Fruit fly (Drosophila melanogaster) whole organism, embryonic: ENCODE data around the gene CG15882.
A peak's percentile ranks its signal among the peaks of the same experiment; 100 is the strongest.

Source experiments
- ATbp ChIP-seq: fragments of 200-800 bp; sonication (Bioruptor generic); optimal IDR thresholded peaks from 2 replicates; lab custom pipeline; 2017; ENCODE audit warnings: missing biosample characterization, mild to moderate bottlenecking, missing genetic modification characterization, missing genetic modification reagents
- Bteb2 ChIP-seq: fragments of 200-800 bp; sonication (Bioruptor generic); optimal IDR thresholded peaks from 2 replicates; lab custom pipeline; 2016; ENCODE audit warnings: missing biosample characterization, missing genetic modification characterization
- CG10565 ChIP-seq: fragments of 200-800 bp; sonication (Bioruptor generic); optimal IDR thresholded peaks from 3 replicates; lab custom pipeline; 2016; ENCODE audit warnings: missing biosample characterization, mild to moderate bottlenecking, missing genetic modification characterization
- CG11504 ChIP-seq: fragments of 200-800 bp; sonication (Bioruptor generic); optimal IDR thresholded peaks from 3 replicates; lab custom pipeline; 2019; ENCODE audit warnings: missing biosample characterization, mild to moderate bottlenecking, missing genetic modification characterization, moderate library complexity
- CG12104 ChIP-seq: fragments of 200-800 bp; sonication (Bioruptor generic); optimal IDR thresholded peaks from 3 replicates; lab custom pipeline; 2016; ENCODE audit warnings: missing biosample characterization, missing genetic modification characterization
- CG12236 ChIP-seq: fragments of 200-800 bp; sonication (Bioruptor generic); optimal IDR thresholded peaks from 2 replicates; lab custom pipeline; 2016; ENCODE audit warnings: missing biosample characterization, missing genetic modification characterization
- CG12659 ChIP-seq: fragments of 200-800 bp; sonication (Bioruptor generic); optimal IDR thresholded peaks from 3 replicates; lab custom pipeline; 2017; ENCODE audit warnings: mild to moderate bottlenecking, missing biosample characterization, missing genetic modification reagents, missing genetic modification characterization
- CG14014 ChIP-seq: fragments of 200-800 bp; sonication (Bioruptor generic); IDR thresholded peaks from 2 replicates; pipeline ENCODE4 v1.3.6; 2022; ENCODE audit warnings: missing biosample characterization, missing genetic modification characterization
- CG17361 ChIP-seq: fragments of 200-800 bp; sonication (Bioruptor generic); IDR thresholded peaks from 3 replicates; pipeline ENCODE4 v1.3.6; 2022; ENCODE audit warnings: missing biosample characterization, missing genetic modification characterization
- CG18011 ChIP-seq: fragments of 200-800 bp; sonication (Bioruptor generic); optimal IDR thresholded peaks from 2 replicates; lab custom pipeline; 2017; ENCODE audit warnings: missing biosample characterization, missing genetic modification characterization, mild to moderate bottlenecking, moderate library complexity, missing genotype
- CG18262 ChIP-seq: fragments of 200-800 bp; optimal IDR thresholded peaks from 3 replicates; lab custom pipeline; 2019; ENCODE audit warnings: missing biosample characterization, mild to moderate bottlenecking, missing genetic modification characterization, moderate library complexity
- CG33213 ChIP-seq: fragments of 200-800 bp; sonication (Bioruptor generic); optimal IDR thresholded peaks from 3 replicates; lab custom pipeline; 2016; ENCODE audit warnings: missing biosample characterization, missing genetic modification characterization
- CG5953 ChIP-seq: fragments of 200-800 bp; sonication (Bioruptor generic); IDR thresholded peaks from 2 replicates; pipeline ENCODE4 v1.3.6; 2022; ENCODE audit warnings: missing biosample characterization, missing genetic modification characterization
- CG6854 ChIP-seq: fragments of 200-800 bp; sonication (Bioruptor generic); optimal IDR thresholded peaks from 3 replicates; lab custom pipeline; 2017; ENCODE audit warnings: missing biosample characterization, mild to moderate bottlenecking, missing genetic modification characterization
- CG7963 ChIP-seq: fragments of 200-800 bp; sonication (Bioruptor generic); IDR thresholded peaks from 3 replicates; pipeline ENCODE4 v1.3.6; 2022; ENCODE audit warnings: missing biosample characterization, missing genetic modification characterization; ENCODE audit not compliant: partially characterized antibody
- CoRest ChIP-seq: fragments of 200-800 bp; sonication (Bioruptor generic); optimal IDR thresholded peaks from 3 replicates; lab custom pipeline; 2018; ENCODE audit warnings: missing biosample characterization, mild to moderate bottlenecking, missing genetic modification characterization, moderate library complexity
- Dll ChIP-seq: fragments of 200-800 bp; sonication (Bioruptor generic); IDR thresholded peaks from 4 replicates; pipeline ENCODE4 v1.3.6; 2022; ENCODE audit warnings: missing biosample characterization, missing genetic modification characterization; ENCODE audit not compliant: partially characterized antibody
- Drgx ChIP-seq: fragments of 200-800 bp; sonication (Bioruptor generic); IDR thresholded peaks from 2 replicates; pipeline ENCODE4 v1.3.6; 2022; ENCODE audit warnings: missing biosample characterization, missing genetic modification characterization
- Ets65A ChIP-seq: fragments of 200-800 bp; sonication (Bioruptor generic); peaks from one replicate; lab custom pipeline; 2016; ENCODE audit warnings: missing biosample characterization, missing genetic modification characterization
- H15 ChIP-seq: fragments of 200-800 bp; sonication (Bioruptor generic); IDR thresholded peaks from 3 replicates; pipeline ENCODE4 v1.3.6; 2022; ENCODE audit warnings: missing biosample characterization, missing genetic modification characterization
- HLH54F ChIP-seq: fragments of 200-800 bp; sonication (Bioruptor generic); optimal IDR thresholded peaks from 3 replicates; lab custom pipeline; 2016; ENCODE audit warnings: missing biosample characterization, missing genetic modification characterization
- Hand ChIP-seq: fragments of 200-800 bp; sonication (Bioruptor generic); optimal IDR thresholded peaks from 2 replicates; lab custom pipeline; 2017; ENCODE audit warnings: mild to moderate bottlenecking, missing biosample characterization, missing genetic modification reagents, missing genetic modification characterization
- Hr51 ChIP-seq, 2 experiments: fragments of 200-800 bp; sonication (Bioruptor generic); optimal IDR thresholded peaks; 2 replicates in 1 of 2; 3 replicates in 1 of 2; lab custom pipeline; 2016 to 2018; ENCODE audit warnings: missing biosample characterization in 2 of 2, missing genetic modification characterization in 2 of 2, mild to moderate bottlenecking in 1 of 2, moderate library complexity in 1 of 2
- Jarid2 ChIP-seq: fragments of 200-800 bp; sonication (Bioruptor generic); optimal IDR thresholded peaks from 3 replicates; lab custom pipeline; 2017; ENCODE audit warnings: mild to moderate bottlenecking, missing biosample characterization, missing genetic modification reagents, missing genetic modification characterization
- Kr ChIP-seq: fragments of 200-800 bp; sonication (Bioruptor generic); optimal IDR thresholded peaks from 2 replicates; lab custom pipeline; 2017; ENCODE audit warnings: missing biosample characterization, mild to moderate bottlenecking, missing genetic modification characterization
- Neu2 ChIP-seq: fragments of 200-800 bp; sonication (Bioruptor generic); optimal IDR thresholded peaks from 3 replicates; lab custom pipeline; 2016; ENCODE audit warnings: missing biosample characterization, missing genetic modification characterization, borderline replicate concordance
- Oli ChIP-seq: fragments of 200-800 bp; sonication (Bioruptor generic); optimal IDR thresholded peaks from 2 replicates; lab custom pipeline; 2018; ENCODE audit warnings: missing biosample characterization, mild to moderate bottlenecking, missing genetic modification characterization, moderate library complexity
- Side ChIP-seq: fragments of 200-800 bp; sonication (Bioruptor generic); optimal IDR thresholded peaks from 2 replicates; lab custom pipeline; 2016; ENCODE audit warnings: missing biosample characterization, missing genetic modification characterization
- ato ChIP-seq: fragments of 200-800 bp; sonication (Bioruptor generic); IDR thresholded peaks from 2 replicates; pipeline ENCODE4 v1.3.6; 2022; ENCODE audit warnings: missing biosample characterization, missing genetic modification characterization; ENCODE audit not compliant: partially characterized antibody
- br ChIP-seq: fragments of >200 bp; optimal IDR thresholded peaks from 2 replicates; lab custom pipeline; 2017
- crp ChIP-seq, 2 experiments: fragments of 200-800 bp; sonication (Bioruptor generic); optimal IDR thresholded peaks; 2 replicates in 1 of 2; 3 replicates in 1 of 2; lab custom pipeline; 2017; ENCODE audit warnings: missing biosample characterization in 2 of 2, missing genetic modification characterization in 2 of 2, mild to moderate bottlenecking in 1 of 2, moderate library complexity in 1 of 2
- dysf ChIP-seq: fragments of 200-800 bp; sonication (Bioruptor generic); IDR thresholded peaks from 3 replicates; pipeline ENCODE4 v1.3.6; 2022; ENCODE audit warnings: missing biosample characterization, missing genetic modification characterization
- eve ChIP-seq, 2 experiments: fragments of >200 bp; optimal IDR thresholded peaks; 2 replicates each; lab custom pipeline; 2017; ENCODE audit warnings: missing biosample characterization in 2 of 2, missing genetic modification characterization in 2 of 2
- ewg ChIP-seq: fragments of 200-800 bp; sonication (Bioruptor generic); optimal IDR thresholded peaks from 3 replicates; lab custom pipeline; 2017; ENCODE audit warnings: mild to moderate bottlenecking, missing biosample characterization, missing genetic modification reagents, missing genetic modification characterization
- eyg ChIP-seq: fragments of 200-800 bp; sonication (Bioruptor generic); optimal IDR thresholded peaks from 3 replicates; lab custom pipeline; 2016; ENCODE audit warnings: missing biosample characterization, missing genetic modification characterization
- fu2 ChIP-seq: fragments of 200-800 bp; sonication (Bioruptor generic); optimal IDR thresholded peaks from 2 replicates; lab custom pipeline; 2016; ENCODE audit warnings: missing biosample characterization, missing genetic modification characterization
- gcm ChIP-seq: fragments of 200-800 bp; sonication (Bioruptor generic); optimal IDR thresholded peaks from 2 replicates; lab custom pipeline; 2019; ENCODE audit warnings: missing biosample characterization, mild to moderate bottlenecking, missing genetic modification characterization, moderate library complexity
- lab ChIP-seq: fragments of 200-800 bp; sonication (Bioruptor generic); optimal IDR thresholded peaks from 3 replicates; lab custom pipeline; 2017; ENCODE audit warnings: missing biosample characterization, missing genetic modification characterization, mild to moderate bottlenecking, moderate library complexity, missing genetic modification reagents
- luna ChIP-seq: fragments of 200-800 bp; sonication (Bioruptor generic); optimal IDR thresholded peaks from 2 replicates; lab custom pipeline; 2016; ENCODE audit warnings: missing biosample characterization, missing genetic modification characterization
- maf-S ChIP-seq: fragments of 200-800 bp; sonication (Bioruptor generic); optimal IDR thresholded peaks from 2 replicates; lab custom pipeline; 2016; ENCODE audit warnings: missing biosample characterization, missing genetic modification characterization
- mirr ChIP-seq: fragments of 200-800 bp; sonication (Bioruptor generic); optimal IDR thresholded peaks from 3 replicates; lab custom pipeline; 2018; ENCODE audit warnings: missing biosample characterization, mild to moderate bottlenecking, missing genetic modification characterization
- run ChIP-seq: fragments of 200-800 bp; sonication (Bioruptor generic); optimal IDR thresholded peaks from 3 replicates; lab custom pipeline; 2018; ENCODE audit warnings: missing biosample characterization, mild to moderate bottlenecking, missing genetic modification characterization
- salm ChIP-seq: fragments of 200-800 bp; sonication (Bioruptor generic); optimal IDR thresholded peaks from 2 replicates; lab custom pipeline; 2018; ENCODE audit warnings: missing biosample characterization, mild to moderate bottlenecking, missing genetic modification characterization
- seq ChIP-seq: fragments of 200-800 bp; sonication (Bioruptor generic); IDR thresholded peaks from 2 replicates; pipeline ENCODE4 v1.3.6; 2022; ENCODE audit warnings: missing biosample characterization, missing genetic modification characterization
- tin ChIP-seq: fragments of 200-800 bp; sonication (Bioruptor generic); optimal IDR thresholded peaks from 3 replicates; lab custom pipeline; 2016; ENCODE audit warnings: missing biosample characterization, missing genetic modification characterization
- toy ChIP-seq: fragments of 200-800 bp; sonication (Bioruptor generic); IDR thresholded peaks from 2 replicates; pipeline ENCODE4 v1.3.6; 2022; ENCODE audit warnings: missing biosample characterization, missing genetic modification characterization
- ttk ChIP-seq: fragments of 200-800 bp; sonication (Bioruptor generic); IDR thresholded peaks from 2 replicates; pipeline ENCODE4 v2.1.2; 2022; ENCODE audit warnings: missing biosample characterization, missing genetic modification characterization
- zen ChIP-seq: fragments of 200-800 bp; sonication (Bioruptor generic); optimal IDR thresholded peaks from 3 replicates; lab custom pipeline; 2018; ENCODE audit warnings: missing biosample characterization, mild to moderate bottlenecking, missing genetic modification characterization, moderate library complexity
- zfh1 ChIP-seq: fragments of 200-800 bp; sonication (Bioruptor generic); IDR thresholded peaks from 3 replicates; pipeline ENCODE4 v1.3.6; 2022; ENCODE audit warnings: missing biosample characterization, missing genetic modification characterization

The CG15882 gene

dm6 chrX:19165144-19166011 is 41.2 kb upstream of the CG15882 start (continued):
- TF ChIP-seq ato (GFP tag; lab: Robert Waterston, UW) (no peak), Jarid2 (no peak), seq (GFP tag; lab: Robert Waterston, UW) (peak; percentile 31; the same call in 1 of the 2 replicates), Kr (GFP tag; lab: Kevin White, UChicago) (no peak), maf-S (GFP tag; lab: Kevin White, UChicago) (no peak), crp (GFP tag; optimal IDR thresholded peaks at IDR 0.05; lab: Kevin White, UChicago) (no peak), luna (no peak), CG12104 (no peak), CG12236 (no peak), Oli (tag; lab: Kevin White, UChicago) (peak; percentile 41), ttk (GFP tag; lab: Robert Waterston, UW) (no peak), salm (tag; lab: Kevin White, UChicago) (no peak), zfh1 (GFP tag; lab: Robert Waterston, UW) (no peak), CG10565 (GFP tag; lab: Kevin White, UChicago) (no peak), CG17361 (GFP tag; lab: Robert Waterston, UW) (0 out of 3 replicates have a peak, but pooled peaks have one; percentile 23), ewg (GFP tag; lab: Kevin White, UChicago) (no peak), CG12659 (GFP tag; lab: Kevin White, UChicago) (no peak), CG18011 (no peak), tin (GFP tag; lab: Kevin White, UChicago) (no peak), Dll (GFP tag; lab: Robert Waterston, UW) (no peak), ATbp (GFP tag; lab: Kevin White, UChicago) (peak; percentile 19), HLH54F (GFP tag; lab: Kevin White, UChicago) (no peak), gcm (no peak), fu2 (GFP tag; lab: Kevin White, UChicago) (no peak), eyg (GFP tag; lab: Kevin White, UChicago) (no peak), Hand (GFP tag; lab: Kevin White, UChicago) (no peak), CG33213 (GFP tag; lab: Kevin White, UChicago) (no peak), run (tag; lab: Kevin White, UChicago) (no peak), CG14014 (GFP tag; lab: Robert Waterston, UW) (no peak), mirr (GFP tag; lab: Kevin White, UChicago) (peak; percentile 14), zen (no peak), Bteb2 (GFP tag; lab: Kevin White, UChicago) (no peak), Side (no peak), Drgx (GFP tag; lab: Robert Waterston, UW) (peak; percentile 43), toy (GFP tag; lab: Robert Waterston, UW) (no peak), Neu2 (GFP tag; lab: Kevin White, UChicago) (no peak), H15 (GFP tag; lab: Robert Waterston, UW) (no peak), CG18262 (tag; lab: Kevin White, UChicago) (peak; percentile 6), CoRest (tag; lab: Kevin White, UChicago) (peak; percentile 19), CG7963 (GFP tag; lab: Robert Waterston, UW) (no peak), br (lab: Kevin White, UChicago) (no peak), CG6854 (no peak), eve (GFP tag; optimal IDR thresholded peaks at IDR 0.05; lab: Kevin White, UChicago) (peak in 1 of 2 experiments; percentile 62), Ets65A (GFP tag; lab: Kevin White, UChicago) (peak; percentile 75), CG11504 (tag; lab: Kevin White, UChicago) (peak; percentile 49), dysf (peak; percentile 15; the same call in 1 of the 3 replicates), lab (GFP tag; lab: Kevin White, UChicago) (no peak), CG5953 (GFP tag; lab: Robert Waterston, UW) (no peak), Hr51 (GFP tag; optimal IDR thresholded peaks at IDR 0.05; lab: Kevin White, UChicago) (peak in 1 of 2 experiments; percentile 28)
